Fruit fly (Drosophila melanogaster) whole organism, embryonic: ENCODE data around the gene mbm.
A peak's percentile ranks its signal among the peaks of the same experiment; 100 is the strongest.

Experiments used
- CG15269 ChIP-seq: fragments of 200-800 bp; sonication (Bioruptor generic); optimal IDR thresholded peaks from 2 replicates; lab custom pipeline; 2018; ENCODE audit warnings: missing biosample characterization, mild to moderate bottlenecking, missing genetic modification characterization, moderate library complexity
- CG15696 ChIP-seq: fragments of 200-800 bp; sonication (Bioruptor generic); optimal IDR thresholded peaks from 2 replicates; lab custom pipeline; 2019; ENCODE audit warnings: missing biosample characterization, mild to moderate bottlenecking, missing genetic modification characterization, moderate library complexity
- CG7786 ChIP-seq: fragments of 200-800 bp; sonication (Bioruptor generic); optimal IDR thresholded peaks from 2 replicates; lab custom pipeline; 2016; ENCODE audit warnings: missing biosample characterization, missing genetic modification characterization
- CrebB ChIP-seq: fragments of 200-800 bp; sonication (Bioruptor generic); optimal IDR thresholded peaks from 3 replicates; lab custom pipeline; 2018; ENCODE audit warnings: missing biosample characterization, mild to moderate bottlenecking, missing genetic modification characterization
- Mad ChIP-seq: fragments of 200-800 bp; sonication (Bioruptor generic); optimal IDR thresholded peaks from 2 replicates; lab custom pipeline; 2016; ENCODE audit warnings: missing biosample characterization, missing genetic modification characterization
- Nf-YA ChIP-seq: fragments of 200-800 bp; sonication (Bioruptor generic); IDR thresholded peaks from 2 replicates; pipeline ENCODE4 v1.3.6; 2022; ENCODE audit warnings: missing biosample characterization, missing genetic modification characterization
- Scr ChIP-seq: fragments of 200-800 bp; sonication (Bioruptor generic); IDR thresholded peaks from 2 replicates; pipeline ENCODE4 v1.3.6; 2022; ENCODE audit warnings: missing biosample characterization, missing genetic modification characterization; ENCODE audit not compliant: partially characterized antibody
- Ssrp ChIP-seq: fragments of 200-800 bp; sonication (Bioruptor generic); optimal IDR thresholded peaks from 2 replicates; lab custom pipeline; 2018; ENCODE audit warnings: missing biosample characterization, mild to moderate bottlenecking, missing genetic modification characterization, moderate library complexity
- Xbp1 ChIP-seq: fragments of 200-800 bp; sonication (Bioruptor generic); optimal IDR thresholded peaks from 3 replicates; lab custom pipeline; 2016; ENCODE audit warnings: missing biosample characterization, mild to moderate bottlenecking, missing genetic modification characterization
- dan ChIP-seq: fragments of 200-800 bp; sonication (Bioruptor generic); IDR thresholded peaks from 2 replicates; pipeline ENCODE4 v1.3.6; 2022; ENCODE audit warnings: missing biosample characterization, missing genetic modification characterization
- hkb ChIP-seq, 2 experiments: fragments of 200-800 bp in 1 of 2; fragments of >200 bp in 1 of 2; sonication (Bioruptor generic) in 1 of 2; IDR thresholded peaks in 1 of 2; optimal IDR thresholded peaks in 1 of 2; 2 replicates each; pipeline versions ENCODE4 v1.3.6 to Lab custom; 2017 to 2022; ENCODE audit warnings: missing biosample characterization in 1 of 2, missing genetic modification characterization in 1 of 2
- lola ChIP-seq, 3 experiments: fragments of >200 bp in 2 of 3; fragments of 200-800 bp in 1 of 3; sonication (Bioruptor generic) in 1 of 3; optimal IDR thresholded peaks; 2 replicates each; lab custom pipeline; 2017 to 2019; ENCODE audit warnings: missing biosample characterization in 3 of 3, missing genetic modification characterization in 3 of 3, mild to moderate bottlenecking in 1 of 3, moderate library complexity in 1 of 3
- vfl ChIP-seq: fragments of 200-800 bp; sonication (Bioruptor generic); optimal IDR thresholded peaks from 2 replicates; lab custom pipeline; 2016; ENCODE audit warnings: missing biosample characterization, missing genetic modification characterization

DNA sequence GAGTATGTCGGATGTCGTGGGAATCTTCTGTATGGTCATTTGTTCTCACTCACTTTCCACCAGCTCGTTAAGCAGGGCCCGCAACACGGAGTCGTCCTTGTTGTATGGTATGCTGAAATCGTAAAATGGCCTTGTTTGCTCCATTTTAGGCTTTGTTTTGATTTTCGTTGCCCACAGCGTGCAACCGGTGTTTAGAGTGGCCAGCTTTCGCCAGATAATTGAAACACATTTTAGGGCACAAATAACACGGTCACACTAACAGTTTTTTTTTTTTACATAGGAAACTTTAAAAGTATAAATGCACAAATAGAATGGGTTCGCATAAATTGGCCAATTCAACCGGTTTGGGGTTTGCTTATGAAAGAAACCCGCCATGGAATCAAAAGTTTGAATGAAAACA is 21.3 kb downstream of the mbm start, which contains the start of gene Rpp30:
- no peak for TF ChIP-seq CG15696
- TF ChIP-seq dan (GFP tag; lab: Robert Waterston, UW), result no peak
- no peak for TF ChIP-seq vfl (GFP tag; lab: Kevin White, UChicago)
- no peak for TF ChIP-seq CrebB (tag; lab: Kevin White, UChicago)
- TF ChIP-seq Nf-YA (GFP tag; lab: Robert Waterston, UW), result no peak
- no peak for TF ChIP-seq Ssrp (tag; lab: Kevin White, UChicago)
- no peak for TF ChIP-seq Mad (GFP tag; lab: Kevin White, UChicago)
- no peak for TF ChIP-seq lola (GFP tag; optimal IDR thresholded peaks at IDR 0.05; lab: Kevin White, UChicago)
- TF ChIP-seq Xbp1 (GFP tag; lab: Kevin White, UChicago), result no peak
- TF ChIP-seq Scr (GFP tag; lab: Robert Waterston, UW), result peak; percentile 22; the same call in 1 of the 2 replicates
- peak; percentile 56 for TF ChIP-seq hkb (optimal IDR thresholded peaks at IDR 0.05; lab: Kevin White, UChicago)
- TF ChIP-seq hkb (GFP tag; IDR thresholded peaks at IDR 0.05; lab: Robert Waterston, UW), result no peak
- TF ChIP-seq CG7786, result no peak
- TF ChIP-seq CG15269 (tag; lab: Kevin White, UChicago), result no peak
